Worm (Caenorhabditis elegans) whole organism, late embryonic: ENCODE measurements around the gene T24C4.2.

Experiments used
- ama-1 ChIP-seq: fragments of 150-350 bp; optimal IDR thresholded peaks from 2 replicates; lab custom pipeline; 2014
- pha-4 ChIP-seq: fragments of 150-350 bp; optimal IDR thresholded peaks from 2 replicates; lab custom pipeline; 2018; ENCODE audit warnings: missing biosample characterization, missing genetic modification reagents, missing genetic modification characterization
- sox-4 ChIP-seq: sonication (generic microtip); optimal IDR thresholded peaks from 2 replicates; lab custom pipeline; 2017; ENCODE audit warnings: mild to moderate bottlenecking, missing genetic modification characterization, inconsistent platforms, missing compliant biosample characterization
- ttx-3 ChIP-seq: sonication (generic microtip); optimal IDR thresholded peaks from 2 replicates; lab custom pipeline; 2016; ENCODE audit warnings: missing genetic modification reagents, missing genetic modification characterization, missing compliant biosample characterization
- unc-42 ChIP-seq: sonication (generic microtip); optimal IDR thresholded peaks from 2 replicates; lab custom pipeline; 2016; ENCODE audit warnings: missing genotype, missing genetic modification characterization, missing compliant biosample characterization

ce11 chrIII:880840-881239, 11.1 kb upstream of the T24C4.2 start:
- TF ChIP-seq ttx-3 (tag; lab: Kevin White, UChicago) (no peak), ama-1 (lab: Kevin White, UChicago) (no peak), unc-42 (tag; lab: Kevin White, UChicago) (no peak), sox-4 (tag; lab: Kevin White, UChicago) (no peak), pha-4 (tag; lab: Kevin White, UChicago) (no peak)
